Worm (Caenorhabditis elegans) whole organism, young adult: ENCODE results near the gene dep-1.

ENCODE experiments used
- F39B2.1 ChIP-seq: fragments of 200-800 bp; sonication (Bioruptor generic); IDR thresholded peaks from 2 replicates; pipeline ENCODE4 v1.3.6; 2022; ENCODE audit warnings: missing genetic modification reagents, missing genetic modification characterization, missing compliant biosample characterization
- ama-1 ChIP-seq, 3 experiments: fragments of 150-350 bp in 1 of 3; sonication (generic microtip) in 2 of 3; optimal IDR thresholded peaks; 2 replicates each; lab custom pipeline; 2014 to 2018; ENCODE audit warnings: missing biosample characterization in 2 of 3, missing genetic modification characterization in 2 of 3, missing genetic modification reagents in 2 of 3
- bed-2 ChIP-seq: fragments of 200-800 bp; sonication (Bioruptor generic); IDR thresholded peaks from 2 replicates; pipeline ENCODE4 v1.3.6; 2022; ENCODE audit warnings: missing genetic modification reagents, missing genetic modification characterization, missing compliant biosample characterization
- cebp-1 ChIP-seq, 2 experiments: fragments of 200-800 bp in 1 of 2; sonication (Bioruptor generic) in 1 of 2; sonication (generic microtip) in 1 of 2; IDR thresholded peaks in 1 of 2; optimal IDR thresholded peaks in 1 of 2; 2 replicates each; pipeline versions ENCODE4 v1.3.6 to Lab custom; 2017 to 2022; ENCODE audit warnings: missing compliant biosample characterization in 2 of 2, missing genetic modification characterization in 2 of 2, mild to moderate bottlenecking in 1 of 2, missing genetic modification reagents in 1 of 2, moderate library complexity in 1 of 2
- ceh-40 ChIP-seq: fragments of 200-800 bp; sonication (Bioruptor generic); IDR thresholded peaks from 2 replicates; pipeline ENCODE4 v1.3.6; 2022; ENCODE audit warnings: missing genetic modification characterization, missing compliant biosample characterization
- hlh-12 ChIP-seq: sonication (generic microtip); optimal IDR thresholded peaks from 2 replicates; lab custom pipeline; 2016; ENCODE audit warnings: missing genetic modification characterization, missing compliant biosample characterization
- hrde-1 ChIP-seq: sonication (generic microtip); optimal IDR thresholded peaks from 2 replicates; lab custom pipeline; 2016; ENCODE audit warnings: missing genetic modification characterization, mild to moderate bottlenecking, missing compliant biosample characterization, moderate library complexity, missing genotype, missing genetic modification reagents, borderline replicate concordance
- nhr-80 ChIP-seq: sonication (generic microtip); optimal IDR thresholded peaks from 2 replicates; lab custom pipeline; 2016; ENCODE audit warnings: missing genetic modification characterization, missing compliant biosample characterization
- rec-8 ChIP-seq, 2 experiments: sonication (generic microtip); optimal IDR thresholded peaks; 2 replicates each; lab custom pipeline; 2016; ENCODE audit warnings: mild to moderate bottlenecking in 2 of 2, missing genetic modification characterization in 2 of 2, missing genetic modification reagents in 2 of 2, missing genotype in 2 of 2, missing biosample characterization in 1 of 2, missing compliant biosample characterization in 1 of 2, moderate library complexity in 1 of 2
- sdz-38 ChIP-seq: sonication (generic microtip); optimal IDR thresholded peaks from 2 replicates; lab custom pipeline; 2016; ENCODE audit warnings: missing genotype, missing genetic modification characterization, missing compliant biosample characterization
- snpc-4 ChIP-seq, 5 experiments: fragments of 150-350 bp in 1 of 5; sonication (generic microtip) in 4 of 5; optimal IDR thresholded peaks; 2 replicates each; lab custom pipeline; 2014 to 2018; ENCODE audit warnings: missing genetic modification characterization in 5 of 5, missing biosample characterization in 3 of 5, antibody characterized with exemption in 2 of 5, mild to moderate bottlenecking in 2 of 5, missing compliant biosample characterization in 2 of 5, missing genotype in 2 of 5, moderate library complexity in 2 of 5, missing genetic modification reagents in 1 of 5
- ztf-28 ChIP-seq: fragments of 200-800 bp; sonication (Bioruptor generic); IDR thresholded peaks from 2 replicates; pipeline ENCODE4 v1.3.6; 2022; ENCODE audit warnings: missing genetic modification reagents, missing genetic modification characterization, missing compliant biosample characterization
- ztf-3 ChIP-seq: fragments of 200-800 bp; sonication (Bioruptor generic); optimal IDR thresholded peaks from 2 replicates; lab custom pipeline; 2018; ENCODE audit warnings: mild to moderate bottlenecking, missing genetic modification characterization, missing compliant biosample characterization
- ztf-6 ChIP-seq: fragments of 200-800 bp; sonication (Bioruptor generic); IDR thresholded peaks from 2 replicates; pipeline ENCODE4 v1.3.6; 2022; ENCODE audit warnings: missing genetic modification reagents, missing genetic modification characterization, missing compliant biosample characterization

DNA sequence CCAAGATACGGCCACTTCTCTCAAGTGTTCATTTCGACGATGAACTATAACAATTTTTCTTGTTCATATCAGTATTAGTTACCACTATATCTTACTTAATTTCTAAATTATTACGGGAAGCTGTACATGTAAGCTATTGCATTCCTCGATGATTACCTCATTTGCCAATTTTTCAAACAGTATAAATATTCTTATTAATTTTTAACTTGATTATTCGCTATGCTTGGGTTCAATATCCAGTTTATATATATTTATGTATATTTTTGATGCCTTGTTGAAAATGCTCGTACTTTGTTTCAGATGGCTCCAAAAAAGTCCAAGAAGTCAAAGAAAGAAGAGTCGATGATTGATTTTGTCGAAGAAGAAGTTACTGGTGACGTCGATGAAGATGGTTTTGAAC, 25.3 kb downstream of the dep-1 start, which contains the start of gene F44G4.1:
- TF ChIP-seq hlh-12 (tag; lab: Kevin White, UChicago) (no peak), sdz-38 (tag; lab: Kevin White, UChicago) (no peak), hrde-1 (tag; lab: Kevin White, UChicago) (no peak), F39B2.1 (no peak), ztf-3 (no peak), ztf-28 (no peak), snpc-4 (GFP tag; optimal IDR thresholded peaks at IDR 0.05; lab: Kevin White, UChicago) (no peak), snpc-4 (tag; optimal IDR thresholded peaks at IDR 0.05; lab: Kevin White, UChicago) (no peak), rec-8 (tag; optimal IDR thresholded peaks at IDR 0.05; lab: Kevin White, UChicago) (no peak), ama-1 (optimal IDR thresholded peaks at IDR 0.05; lab: Kevin White, UChicago) (no peak), ama-1 (GFP tag; optimal IDR thresholded peaks at IDR 0.05; lab: Kevin White, UChicago) (no peak), ceh-40 (GFP tag; lab: Robert Waterston, UW) (no peak), nhr-80 (tag; lab: Kevin White, UChicago) (no peak), cebp-1 (GFP tag; IDR thresholded peaks at IDR 0.05; lab: Robert Waterston, UW) (no peak), cebp-1 (tag; optimal IDR thresholded peaks at IDR 0.05; lab: Kevin White, UChicago) (no peak), ztf-6 (GFP tag; lab: Robert Waterston, UW) (no peak), bed-2 (no peak)
